Worm (Caenorhabditis elegans) whole organism, young adult: Measurements from ENCODE around the gene kel-8.
A peak's percentile ranks its signal among the peaks of the same experiment; 100 is the strongest.

ENCODE experiments used
- C06A6.2 ChIP-seq: fragments of 200-800 bp; sonication (Bioruptor generic); conservative IDR thresholded peaks from 2 replicates; pipeline ENCODE4 v1.3.6; 2022; ENCODE audit warnings: missing genetic modification characterization, missing compliant biosample characterization
- C17E4.6 ChIP-seq: fragments of 200-800 bp; sonication (Bioruptor generic); IDR thresholded peaks from 2 replicates; pipeline ENCODE4 v1.3.6; 2022; ENCODE audit warnings: missing genetic modification reagents, missing genetic modification characterization, missing compliant biosample characterization
- F22D6.2 ChIP-seq: sonication (generic microtip); optimal IDR thresholded peaks from 2 replicates; lab custom pipeline; 2016; ENCODE audit warnings: mild to moderate bottlenecking, missing genetic modification characterization, missing compliant biosample characterization
- F33H1.4 ChIP-seq: fragments of 200-800 bp; sonication (Bioruptor generic); IDR thresholded peaks from 2 replicates; pipeline ENCODE4 v1.3.6; 2022; ENCODE audit warnings: missing genetic modification reagents, missing genetic modification characterization, missing compliant biosample characterization
- F37B4.10 ChIP-seq: fragments of 200-800 bp; sonication (Bioruptor generic); IDR thresholded peaks from 2 replicates; pipeline ENCODE4 v1.3.6; 2022; ENCODE audit warnings: missing genetic modification characterization, missing compliant biosample characterization
- F39B2.1 ChIP-seq: fragments of 200-800 bp; sonication (Bioruptor generic); IDR thresholded peaks from 2 replicates; pipeline ENCODE4 v1.3.6; 2022; ENCODE audit warnings: missing genetic modification reagents, missing genetic modification characterization, missing compliant biosample characterization
- F52B5.7 ChIP-seq: sonication (generic microtip); optimal IDR thresholded peaks from 2 replicates; lab custom pipeline; 2016; ENCODE audit warnings: mild to moderate bottlenecking, missing genetic modification characterization, missing compliant biosample characterization
- F55B11.4 ChIP-seq: sonication (generic microtip); optimal IDR thresholded peaks from 2 replicates; lab custom pipeline; 2016; ENCODE audit warnings: missing compliant biosample characterization, missing genetic modification characterization, borderline replicate concordance; ENCODE audit not compliant: insufficient read depth
- Y53G8AR.9 ChIP-seq: fragments of 200-800 bp; sonication (Bioruptor generic); conservative IDR thresholded peaks from 2 replicates; pipeline ENCODE4 v1.3.6; 2022; ENCODE audit warnings: missing genetic modification reagents, missing genetic modification characterization, missing compliant biosample characterization
- Y56A3A.18 ChIP-seq: fragments of 200-800 bp; sonication (Bioruptor generic); IDR thresholded peaks from 2 replicates; pipeline ENCODE4 v1.3.6; 2022; ENCODE audit warnings: missing genetic modification reagents, missing genetic modification characterization, missing compliant biosample characterization
- Y95B8A.8 ChIP-seq: fragments of 200-800 bp; sonication (Bioruptor generic); IDR thresholded peaks from 2 replicates; pipeline ENCODE4 v1.3.6; 2022; ENCODE audit warnings: missing genetic modification reagents, missing genetic modification characterization, missing compliant biosample characterization
- atf-7 ChIP-seq: sonication (generic microtip); optimal IDR thresholded peaks from 2 replicates; lab custom pipeline; 2017; ENCODE audit warnings: mild to moderate bottlenecking, missing genetic modification characterization, missing compliant biosample characterization
- bed-1 ChIP-seq: fragments of 200-800 bp; sonication (Bioruptor generic); IDR thresholded peaks from 2 replicates; pipeline ENCODE4 v1.3.6; 2022; ENCODE audit warnings: missing genetic modification reagents, missing genetic modification characterization, missing compliant biosample characterization
- ceh-58 ChIP-seq: fragments of 200-800 bp; sonication (Bioruptor generic); IDR thresholded peaks from 2 replicates; pipeline ENCODE4 v1.3.6; 2022; ENCODE audit warnings: missing genetic modification characterization, missing compliant biosample characterization
- dox-1 ChIP-seq: fragments of 200-800 bp; sonication (Bioruptor generic); IDR thresholded peaks from 2 replicates; pipeline ENCODE4 v1.3.6; 2022; ENCODE audit warnings: missing genetic modification reagents, missing genetic modification characterization, missing compliant biosample characterization
- dpff-1 ChIP-seq: sonication (generic microtip); optimal IDR thresholded peaks from 2 replicates; lab custom pipeline; 2017; ENCODE audit warnings: mild to moderate bottlenecking, missing genetic modification characterization, missing compliant biosample characterization
- dpl-1 ChIP-seq: fragments of 150-350 bp; optimal IDR thresholded peaks from 2 replicates; lab custom pipeline; 2014; ENCODE audit warnings: missing biosample characterization, missing genetic modification reagents, missing genetic modification characterization
- efl-1 ChIP-seq: fragments of 150-350 bp; optimal IDR thresholded peaks from 2 replicates; lab custom pipeline; 2014; ENCODE audit warnings: missing biosample characterization, missing genetic modification reagents, missing genetic modification characterization
- gei-17 ChIP-seq: fragments of 200-800 bp; sonication (Bioruptor generic); optimal IDR thresholded peaks from 2 replicates; lab custom pipeline; 2018; ENCODE audit warnings: mild to moderate bottlenecking, missing genetic modification characterization, missing compliant biosample characterization
- hlh-12 ChIP-seq: sonication (generic microtip); optimal IDR thresholded peaks from 2 replicates; lab custom pipeline; 2016; ENCODE audit warnings: missing genetic modification characterization, missing compliant biosample characterization
- hlh-26 ChIP-seq: fragments of 200-800 bp; sonication (Bioruptor generic); conservative IDR thresholded peaks from 2 replicates; pipeline ENCODE4 v1.3.6; 2022; ENCODE audit warnings: missing genetic modification reagents, missing genetic modification characterization, missing compliant biosample characterization
- lag-1 ChIP-seq: fragments of 200-800 bp; sonication (Bioruptor generic); IDR thresholded peaks from 2 replicates; pipeline ENCODE4 v1.3.6; 2022; ENCODE audit warnings: missing genetic modification reagents, missing genetic modification characterization, missing compliant biosample characterization
- lir-1 ChIP-seq: fragments of 200-800 bp; sonication (Bioruptor generic); conservative IDR thresholded peaks from 2 replicates; pipeline ENCODE4 v1.3.6; 2022; ENCODE audit warnings: missing genetic modification reagents, missing genetic modification characterization, missing compliant biosample characterization
- madf-10 ChIP-seq: sonication (generic microtip); optimal IDR thresholded peaks from 2 replicates; lab custom pipeline; 2016; ENCODE audit warnings: mild to moderate bottlenecking, missing genetic modification characterization, missing compliant biosample characterization
- madf-6 ChIP-seq: fragments of 200-800 bp; sonication (Bioruptor generic); IDR thresholded peaks from 2 replicates; pipeline ENCODE4 v1.3.6; 2022; ENCODE audit warnings: missing genetic modification reagents, missing genetic modification characterization, missing compliant biosample characterization
- madf-8 ChIP-seq: fragments of 200-800 bp; sonication (Bioruptor generic); conservative IDR thresholded peaks from 2 replicates; pipeline ENCODE4 v1.3.6; 2022; ENCODE audit warnings: missing genetic modification reagents, missing genetic modification characterization, missing compliant biosample characterization
- mcd-1 ChIP-seq: fragments of 200-800 bp; sonication (Bioruptor generic); IDR thresholded peaks from 2 replicates; pipeline ENCODE4 v1.3.6; 2022; ENCODE audit warnings: missing genetic modification reagents, missing genetic modification characterization, missing compliant biosample characterization
- mel-28 ChIP-seq: sonication (generic microtip); optimal IDR thresholded peaks from 2 replicates; lab custom pipeline; 2016; ENCODE audit warnings: borderline replicate concordance, mild to moderate bottlenecking, missing genetic modification characterization, missing compliant biosample characterization
- nfyb-1 ChIP-seq: fragments of 200-800 bp; sonication (Bioruptor generic); IDR thresholded peaks from 2 replicates; pipeline ENCODE4 v1.3.6; 2022; ENCODE audit warnings: missing genetic modification reagents, missing genetic modification characterization, missing compliant biosample characterization
- nhr-27 ChIP-seq: fragments of 200-800 bp; sonication (Bioruptor generic); optimal IDR thresholded peaks from 2 replicates; lab custom pipeline; 2018; ENCODE audit warnings: mild to moderate bottlenecking, missing genetic modification characterization, moderate library complexity, missing compliant biosample characterization
- nhr-80 ChIP-seq: sonication (generic microtip); optimal IDR thresholded peaks from 2 replicates; lab custom pipeline; 2016; ENCODE audit warnings: missing genetic modification characterization, missing compliant biosample characterization
- pbrm-1 ChIP-seq: fragments of 200-800 bp; sonication (Bioruptor generic); IDR thresholded peaks from 2 replicates; pipeline ENCODE4 v1.3.6; 2022; ENCODE audit warnings: missing genetic modification reagents, missing genetic modification characterization, missing compliant biosample characterization
- pha-4 ChIP-seq: fragments of 150-350 bp; sonication (generic microtip); optimal IDR thresholded peaks from 2 replicates; lab custom pipeline; 2014; ENCODE audit warnings: missing biosample characterization, missing genetic modification reagents, missing genetic modification characterization
- rcor-1 ChIP-seq: fragments of 200-800 bp; sonication (Bioruptor generic); IDR thresholded peaks from 2 replicates; pipeline ENCODE4 v1.3.6; 2022; ENCODE audit warnings: missing genetic modification reagents, missing genetic modification characterization, missing compliant biosample characterization
- rec-8 ChIP-seq, 2 experiments: sonication (generic microtip); optimal IDR thresholded peaks; 2 replicates each; lab custom pipeline; 2016; ENCODE audit warnings: mild to moderate bottlenecking in 2 of 2, missing genetic modification characterization in 2 of 2, missing genetic modification reagents in 2 of 2, missing genotype in 2 of 2, missing biosample characterization in 1 of 2, missing compliant biosample characterization in 1 of 2, moderate library complexity in 1 of 2
- repo-1 ChIP-seq: sonication (generic microtip); optimal IDR thresholded peaks from 2 replicates; lab custom pipeline; 2017; ENCODE audit warnings: mild to moderate bottlenecking, missing genetic modification characterization, missing compliant biosample characterization
- rpc-1 ChIP-seq, 2 experiments: fragments of 150-350 bp in 1 of 2; sonication (generic microtip) in 1 of 2; optimal IDR thresholded peaks; 2 replicates each; lab custom pipeline; 2014 to 2018; ENCODE audit warnings: missing biosample characterization in 1 of 2, missing genetic modification characterization in 1 of 2, missing genetic modification reagents in 1 of 2, missing genotype in 1 of 2
- unc-62 ChIP-seq: fragments of 150-350 bp; optimal IDR thresholded peaks from 2 replicates; lab custom pipeline; 2014; ENCODE audit warnings: missing biosample characterization, missing genetic modification reagents, missing genetic modification characterization
- xnd-1 ChIP-seq: sonication (generic microtip); optimal IDR thresholded peaks from 2 replicates; lab custom pipeline; 2016; ENCODE audit warnings: missing genotype, missing genetic modification reagents, missing genetic modification characterization, missing compliant biosample characterization
- zfh-2 ChIP-seq: fragments of 200-800 bp; sonication (Bioruptor generic); conservative IDR thresholded peaks from 2 replicates; pipeline ENCODE4 v1.3.6; 2022; ENCODE audit warnings: missing genetic modification reagents, missing genetic modification characterization, missing compliant biosample characterization
- ztf-25 ChIP-seq: fragments of 200-800 bp; sonication (Bioruptor generic); IDR thresholded peaks from 2 replicates; pipeline ENCODE4 v1.3.6; 2022; ENCODE audit warnings: missing genetic modification reagents, missing genetic modification characterization, missing compliant biosample characterization
- ztf-3 ChIP-seq: fragments of 200-800 bp; sonication (Bioruptor generic); optimal IDR thresholded peaks from 2 replicates; lab custom pipeline; 2018; ENCODE audit warnings: mild to moderate bottlenecking, missing genetic modification characterization, missing compliant biosample characterization

Gene kel-8

DNA sequence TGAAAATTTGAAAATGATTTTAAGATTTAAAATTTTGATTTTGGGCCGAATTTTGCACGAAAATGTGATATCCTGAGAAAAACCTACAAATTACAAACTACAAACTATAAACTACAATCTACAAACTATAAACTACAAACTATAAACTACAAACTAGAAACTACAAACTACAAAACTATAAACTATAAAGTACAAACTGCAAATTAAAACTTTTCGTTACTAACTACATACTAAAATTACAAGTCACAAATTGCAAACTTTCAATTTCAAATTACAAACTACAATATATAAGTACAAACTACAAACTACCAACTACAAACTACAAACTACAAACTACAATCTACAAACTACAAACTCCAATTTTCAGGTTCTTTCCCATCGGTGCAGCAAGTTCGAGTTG lies 12.2 kb downstream of the kel-8 start (continued):
- no peak for TF ChIP-seq dox-1
- no peak for TF ChIP-seq pha-4 (tag; lab: Kevin White, UChicago)
- TF ChIP-seq madf-8 (GFP tag; lab: Robert Waterston, UW), result no peak
- TF ChIP-seq unc-62 (GFP tag; lab: Kevin White, UChicago), result no peak

DNA sequence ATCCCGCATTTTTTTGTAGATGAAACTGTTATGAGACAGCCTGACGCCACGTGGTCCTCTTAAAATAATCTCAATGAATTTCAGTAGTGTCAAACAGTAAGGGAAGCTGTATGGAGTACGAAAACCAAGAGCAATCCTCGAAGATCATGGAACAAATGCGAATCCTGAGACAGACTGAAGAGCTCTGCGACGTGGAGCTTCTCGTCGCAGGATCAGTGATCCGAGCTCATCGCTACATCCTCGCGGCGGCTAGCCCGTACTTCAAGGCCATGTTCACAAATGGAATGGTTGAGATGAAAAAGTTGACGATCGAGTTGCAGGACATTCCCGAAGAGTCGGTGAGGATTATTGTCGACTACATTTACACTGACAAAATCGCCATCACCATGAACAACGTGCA lies 13.0 kb downstream of the kel-8 start:
- no peak for TF ChIP-seq F55B11.4 (tag; lab: Kevin White, UChicago)
- TF ChIP-seq madf-8 (GFP tag; lab: Robert Waterston, UW), result no peak
- no peak for TF ChIP-seq gei-17
- no peak for TF ChIP-seq rcor-1 (GFP tag; lab: Robert Waterston, UW)
- TF ChIP-seq pbrm-1, result no peak
- no peak for TF ChIP-seq atf-7 (tag; lab: Kevin White, UChicago)
- no peak for TF ChIP-seq nhr-80
- no peak for TF ChIP-seq dpl-1 (GFP tag; lab: Kevin White, UChicago)
- TF ChIP-seq F37B4.10 (GFP tag; lab: Robert Waterston, UW), result no peak
- TF ChIP-seq mcd-1 (GFP tag; lab: Robert Waterston, UW), result no peak
- TF ChIP-seq F22D6.2 (tag; lab: Kevin White, UChicago), result no peak

DNA sequence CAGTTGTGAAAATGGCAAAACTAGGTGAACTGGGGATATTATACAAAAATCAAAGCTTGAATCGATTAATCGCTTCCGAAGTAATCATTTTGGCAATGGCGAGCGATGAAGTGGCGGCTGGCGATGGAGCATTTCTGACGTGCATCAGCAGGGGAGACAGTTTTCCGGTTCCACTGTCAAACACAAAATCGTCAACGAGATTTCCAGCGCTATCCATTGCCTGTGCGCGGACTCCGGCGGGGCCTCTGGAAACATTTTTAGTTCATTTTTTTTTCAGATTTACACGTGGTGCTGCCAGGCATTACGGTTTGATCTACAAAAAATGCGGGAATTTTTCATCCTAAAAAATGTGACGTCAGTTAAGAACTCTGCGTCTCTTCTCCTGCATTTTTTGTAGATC lies 17.3 kb downstream of the kel-8 start:
- TF ChIP-seq rec-8 (tag; optimal IDR thresholded peaks at IDR 0.05; lab: Kevin White, UChicago) (no peak), ztf-3 (no peak), unc-62 (GFP tag; lab: Kevin White, UChicago) (no peak), Y53G8AR.9 (GFP tag; lab: Robert Waterston, UW) (peak; percentile 63; the same call in 1 of the 2 replicates), nfyb-1 (GFP tag; lab: Robert Waterston, UW) (0 out of 2 replicates have a peak, but pooled peaks have one; percentile 10), rpc-1 (optimal IDR thresholded peaks at IDR 0.05; lab: Kevin White, UChicago) (no peak), rpc-1 (tag; optimal IDR thresholded peaks at IDR 0.05; lab: Kevin White, UChicago) (no peak), Y95B8A.8 (GFP tag; lab: Robert Waterston, UW) (0 out of 2 replicates have a peak, but pooled peaks have one; percentile 5), ztf-25 (GFP tag; lab: Robert Waterston, UW) (0 out of 2 replicates have a peak, but pooled peaks have one; percentile 60), C06A6.2 (0 out of 2 replicates have a peak, but pooled peaks have one; percentile 14)
- TF ChIP-seq, all 124 proteins: peak for 5

- TF ChIP-seq lag-1 (GFP tag; lab: Robert Waterston, UW) (no peak), zfh-2 (peak; percentile 63), nfyb-1 (GFP tag; lab: Robert Waterston, UW) (no peak), F39B2.1 (GFP tag; lab: Robert Waterston, UW) (no peak)
Observed at ce11 chrV:2690478-2690877, 19.2 kb downstream of the kel-8 start.

DNA sequence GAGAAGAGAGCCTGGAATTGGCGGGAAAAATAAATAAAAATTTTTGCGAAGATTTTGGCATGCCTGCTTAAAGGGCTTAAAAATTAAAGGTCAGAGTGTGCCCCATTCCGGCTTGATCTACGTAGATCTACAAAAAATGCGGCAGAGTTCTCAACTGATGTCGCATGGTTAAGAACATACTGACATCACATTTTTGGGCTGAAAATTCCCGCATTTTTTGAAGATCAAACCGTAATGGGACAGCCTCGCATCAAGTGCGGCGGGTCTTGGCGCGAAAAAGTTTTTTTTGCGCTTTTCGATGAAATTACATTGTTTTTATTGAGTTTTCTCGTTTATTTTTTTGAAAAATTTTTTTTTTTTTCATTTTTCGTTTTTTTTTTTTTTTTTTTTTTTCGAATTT lies 19.7 kb downstream of the kel-8 start:
- TF ChIP-seq efl-1 (GFP tag; lab: Kevin White, UChicago) (peak; percentile 58), F22D6.2 (tag; lab: Kevin White, UChicago) (no peak), C17E4.6 (GFP tag; lab: Robert Waterston, UW) (no peak), ceh-58 (no peak), gei-17 (no peak), nhr-27 (tag; lab: Kevin White, UChicago) (no peak), bed-1 (GFP tag; lab: Robert Waterston, UW) (no peak), F52B5.7 (tag; lab: Kevin White, UChicago) (no peak), hlh-26 (GFP tag; lab: Robert Waterston, UW) (no peak), madf-10 (tag; lab: Kevin White, UChicago) (no peak), rpc-1 (optimal IDR thresholded peaks at IDR 0.05; lab: Kevin White, UChicago) (no peak), rpc-1 (tag; optimal IDR thresholded peaks at IDR 0.05; lab: Kevin White, UChicago) (no peak), repo-1 (tag; lab: Kevin White, UChicago) (no peak), xnd-1 (tag; lab: Kevin White, UChicago) (peak; percentile 42), Y56A3A.18 (GFP tag; lab: Robert Waterston, UW) (no peak), F33H1.4 (GFP tag; lab: Robert Waterston, UW) (0 out of 2 replicates have a peak, but pooled peaks have one; percentile 26), lir-1 (GFP tag; lab: Robert Waterston, UW) (no peak), dpff-1 (tag; lab: Kevin White, UChicago) (no peak), mel-28 (no peak), madf-6 (GFP tag; lab: Robert Waterston, UW) (peak; percentile 67), hlh-12 (tag; lab: Kevin White, UChicago) (no peak)
